Fruit fly (Drosophila melanogaster) whole organism, adult: Measurements from ENCODE around the gene CG8301.
A peak's percentile ranks its signal among the peaks of the same experiment; 100 is the strongest.

Experiments used
- CG11617 ChIP-seq: fragments of 200-800 bp; sonication (Bioruptor generic); optimal IDR thresholded peaks from 2 replicates; lab custom pipeline; 2017; ENCODE audit warnings: mild to moderate bottlenecking, missing biosample characterization, missing genetic modification reagents, missing genetic modification characterization
- CG12768 ChIP-seq: fragments of 200-800 bp; sonication (Bioruptor generic); optimal IDR thresholded peaks from 2 replicates; lab custom pipeline; 2017; ENCODE audit warnings: missing biosample characterization, missing genetic modification characterization, mild to moderate bottlenecking, moderate library complexity, missing genetic modification reagents
- CG14711 ChIP-seq: fragments of 200-800 bp; sonication (Bioruptor generic); optimal IDR thresholded peaks from 2 replicates; lab custom pipeline; 2018; ENCODE audit warnings: missing biosample characterization, mild to moderate bottlenecking, missing genetic modification characterization, moderate library complexity
- CG1620 ChIP-seq: fragments of 200-800 bp; sonication (Bioruptor generic); optimal IDR thresholded peaks from 2 replicates; lab custom pipeline; 2016; ENCODE audit warnings: missing biosample characterization, missing genetic modification characterization
- CG33017 ChIP-seq: fragments of 200-800 bp; sonication (Bioruptor generic); optimal IDR thresholded peaks from 2 replicates; lab custom pipeline; 2018; ENCODE audit warnings: missing biosample characterization, mild to moderate bottlenecking, missing genetic modification characterization, moderate library complexity
- CG5204 ChIP-seq: fragments of 200-800 bp; sonication (Bioruptor generic); optimal IDR thresholded peaks from 2 replicates; lab custom pipeline; 2016; ENCODE audit warnings: missing biosample characterization, missing genetic modification characterization
- CG7045 ChIP-seq: fragments of 200-800 bp; sonication (Bioruptor generic); optimal IDR thresholded peaks from 2 replicates; lab custom pipeline; 2017; ENCODE audit warnings: missing biosample characterization, mild to moderate bottlenecking, missing genetic modification characterization
- CG7101 ChIP-seq: fragments of 200-800 bp; sonication (Bioruptor generic); optimal IDR thresholded peaks from 2 replicates; lab custom pipeline; 2018; ENCODE audit warnings: missing biosample characterization, mild to moderate bottlenecking, missing genetic modification characterization, moderate library complexity
- Clk ChIP-seq: fragments of 200-800 bp; sonication (Bioruptor generic); optimal IDR thresholded peaks from 2 replicates; lab custom pipeline; 2017; ENCODE audit warnings: missing biosample characterization, missing genetic modification characterization
- Crg-1 ChIP-seq: fragments of 200-800 bp; sonication (Bioruptor generic); optimal IDR thresholded peaks from 2 replicates; lab custom pipeline; 2016; ENCODE audit warnings: missing biosample characterization, missing genetic modification characterization
- Hr96 ChIP-seq: fragments of 200-800 bp; sonication (Bioruptor generic); optimal IDR thresholded peaks from 2 replicates; lab custom pipeline; 2016; ENCODE audit warnings: missing biosample characterization, missing genetic modification characterization
- Mnt ChIP-seq: fragments of 200-800 bp; sonication (Bioruptor generic); optimal IDR thresholded peaks from 2 replicates; lab custom pipeline; 2016; ENCODE audit warnings: missing biosample characterization, mild to moderate bottlenecking, missing genetic modification characterization
- bab1 ChIP-seq: fragments of 200-800 bp; sonication (Bioruptor generic); optimal IDR thresholded peaks from 3 replicates; lab custom pipeline; 2019; ENCODE audit warnings: missing biosample characterization, mild to moderate bottlenecking, missing genetic modification characterization, moderate library complexity
- cic ChIP-seq: fragments of 200-800 bp; sonication (Bioruptor generic); optimal IDR thresholded peaks from 2 replicates; lab custom pipeline; 2017; ENCODE audit warnings: missing biosample characterization, mild to moderate bottlenecking, missing genetic modification characterization, moderate library complexity
- cnc ChIP-seq, 2 experiments: fragments of >200 bp; optimal IDR thresholded peaks; 2 replicates each; lab custom pipeline; 2017
- kay ChIP-seq: fragments of 200-800 bp; sonication (Bioruptor generic); peaks from one replicate; lab custom pipeline; 2016; ENCODE audit warnings: missing biosample characterization, missing genetic modification characterization, borderline replicate concordance
- ovo ChIP-seq: fragments of 200-800 bp; sonication (Bioruptor generic); optimal IDR thresholded peaks from 2 replicates; lab custom pipeline; 2016; ENCODE audit warnings: missing biosample characterization, missing genetic modification characterization
- pad ChIP-seq: fragments of 200-800 bp; sonication (Bioruptor generic); optimal IDR thresholded peaks from 3 replicates; lab custom pipeline; 2017; ENCODE audit warnings: missing biosample characterization, missing genetic modification characterization, mild to moderate bottlenecking, moderate library complexity, missing genetic modification reagents
- tj ChIP-seq: fragments of 200-800 bp; sonication (Bioruptor generic); optimal IDR thresholded peaks from 3 replicates; lab custom pipeline; 2017; ENCODE audit warnings: missing biosample characterization, mild to moderate bottlenecking, missing genetic modification characterization, moderate library complexity
- toe ChIP-seq: fragments of 200-800 bp; sonication (Bioruptor generic); optimal IDR thresholded peaks from 2 replicates; lab custom pipeline; 2016; ENCODE audit warnings: missing biosample characterization, missing genetic modification characterization

The CG8301 gene

dm6 chr3R:9565895-9566294, 15.2 kb upstream of the CG8301 start, which contains the start of gene CG16789:
TSS of gene CG16789 (plus strand) at chr3R:9566195.
- no peak for TF ChIP-seq cic (GFP tag; lab: Kevin White, UChicago)
- TF ChIP-seq CG33017 (tag; lab: Kevin White, UChicago), result no peak
- TF ChIP-seq CG14711 (tag; lab: Kevin White, UChicago), result no peak
- no peak for TF ChIP-seq Hr96 (GFP tag; lab: Kevin White, UChicago)
- no peak for TF ChIP-seq Mnt (GFP tag; lab: Kevin White, UChicago)
- TF ChIP-seq kay (GFP tag; lab: Kevin White, UChicago), result no peak
- no peak for TF ChIP-seq CG1620 (GFP tag; lab: Kevin White, UChicago)
- no peak for TF ChIP-seq toe (GFP tag; lab: Kevin White, UChicago)
- TF ChIP-seq tj (GFP tag; lab: Kevin White, UChicago), result no peak
- no peak for TF ChIP-seq CG7045 (GFP tag; lab: Kevin White, UChicago)
- TF ChIP-seq ovo (GFP tag; lab: Kevin White, UChicago), result no peak
- no peak for TF ChIP-seq CG12768 (GFP tag; lab: Kevin White, UChicago)
- TF ChIP-seq bab1, result no peak
- TF ChIP-seq CG7101, result no peak
- no peak for TF ChIP-seq cnc (optimal IDR thresholded peaks at IDR 0.05; lab: Kevin White, UChicago)

dm6 chr3R:9570114-9570513, 11.0 kb upstream of the CG8301 start, which contains the start of gene CG16790:
TSS of gene CG16790 (minus strand) at chr3R:9570214.
- TF ChIP-seq CG11617, result no peak
- no peak for TF ChIP-seq CG1620 (GFP tag; lab: Kevin White, UChicago)
- no peak for TF ChIP-seq Clk (GFP tag; lab: Kevin White, UChicago)
- no peak for TF ChIP-seq Crg-1
- no peak for TF ChIP-seq cic (GFP tag; lab: Kevin White, UChicago)
- TF ChIP-seq CG12768 (GFP tag; lab: Kevin White, UChicago), result no peak
- TF ChIP-seq toe (GFP tag; lab: Kevin White, UChicago), result no peak
- TF ChIP-seq tj (GFP tag; lab: Kevin White, UChicago), result no peak
- no peak for TF ChIP-seq Mnt (GFP tag; lab: Kevin White, UChicago)
- no peak for TF ChIP-seq CG33017 (tag; lab: Kevin White, UChicago)
- TF ChIP-seq kay (GFP tag; lab: Kevin White, UChicago), result no peak
- no peak for TF ChIP-seq CG7101
- no peak for TF ChIP-seq ovo (GFP tag; lab: Kevin White, UChicago)
- no peak for TF ChIP-seq CG14711 (tag; lab: Kevin White, UChicago)
- no peak for TF ChIP-seq cnc (optimal IDR thresholded peaks at IDR 0.05; lab: Kevin White, UChicago)
- TF ChIP-seq pad (GFP tag; lab: Kevin White, UChicago), result no peak
- TF ChIP-seq CG5204, result no peak
- TF ChIP-seq Hr96 (GFP tag; lab: Kevin White, UChicago), result no peak
- TF ChIP-seq bab1, result no peak

- TF ChIP-seq Mnt (GFP tag; lab: Kevin White, UChicago), result peak; percentile 30
- TF ChIP-seq tj (GFP tag; lab: Kevin White, UChicago), result no peak
- TF ChIP-seq cic (GFP tag; lab: Kevin White, UChicago), result peak; percentile 94
- TF ChIP-seq CG33017 (tag; lab: Kevin White, UChicago), result peak; percentile 10
- TF ChIP-seq CG12768 (GFP tag; lab: Kevin White, UChicago), result peak; percentile 13
- peak in 1 of 2 experiments; percentile 78 for TF ChIP-seq cnc (optimal IDR thresholded peaks at IDR 0.05; lab: Kevin White, UChicago)
- TF ChIP-seq CG11617, result no peak
Observed at dm6 chr3R:9570657-9571056, 10.4 kb upstream of the CG8301 start.

dm6 chr3R:9571523-9571922, 9.6 kb upstream of the CG8301 start, which contains the start of gene CG9396:
TSS of gene CG9396 (minus strand) at chr3R:9571623.
- TF ChIP-seq CG12768 (GFP tag; lab: Kevin White, UChicago), result no peak
- peak; percentile 85 for TF ChIP-seq cic (GFP tag; lab: Kevin White, UChicago)
- TF ChIP-seq CG7101, result peak; percentile 10
- TF ChIP-seq Clk (GFP tag; lab: Kevin White, UChicago), result no peak
- peak; percentile 1 for TF ChIP-seq Mnt (GFP tag; lab: Kevin White, UChicago)

dm6 chr3R:9572929-9573811, 7.9 kb upstream of the CG8301 start:
- no peak for TF ChIP-seq cnc (optimal IDR thresholded peaks at IDR 0.05; lab: Kevin White, UChicago)
- peak; percentile 89 for TF ChIP-seq cic (GFP tag; lab: Kevin White, UChicago)

- TF ChIP-seq cnc (optimal IDR thresholded peaks at IDR 0.05; lab: Kevin White, UChicago) (no peak), pad (GFP tag; lab: Kevin White, UChicago) (peak; percentile 92), bab1 (peak; percentile 97), ovo (GFP tag; lab: Kevin White, UChicago) (peak; percentile 93), CG14711 (tag; lab: Kevin White, UChicago) (peak; percentile 97), Clk (GFP tag; lab: Kevin White, UChicago) (peak; percentile 97), toe (GFP tag; lab: Kevin White, UChicago) (peak; percentile 97), cic (GFP tag; lab: Kevin White, UChicago) (peak; percentile 78), CG1620 (GFP tag; lab: Kevin White, UChicago) (peak; percentile 99), CG12768 (GFP tag; lab: Kevin White, UChicago) (peak; percentile 98), Mnt (GFP tag; lab: Kevin White, UChicago) (peak; percentile 96), tj (GFP tag; lab: Kevin White, UChicago) (peak; percentile 95), CG5204 (peak; percentile 98), Crg-1 (peak; percentile 98), CG33017 (tag; lab: Kevin White, UChicago) (peak; percentile 98), CG7101 (peak; percentile 99), Hr96 (GFP tag; lab: Kevin White, UChicago) (peak; percentile 93), kay (GFP tag; lab: Kevin White, UChicago) (no peak), CG11617 (peak; percentile 99), CG7045 (GFP tag; lab: Kevin White, UChicago) (peak; percentile 98)
Observed at dm6 chr3R:9573812-9574587, 7.1 kb upstream of the CG8301 start, which contains the start of gene CG9399. TSS of gene CG9399 (minus strand) at chr3R:9574211.
